Worm (Caenorhabditis elegans): ENCODE data around the gene ZK829.7.

ce11 chrIV:11952612-11953299, 8.6 kb downstream of the ZK829.7 start, which contains the start of gene gdh-1:
- TF ChIP-seq bed-3 (GFP tag; optimal IDR thresholded peaks at IDR 0.05) (no peak), lin-32 (GFP tag; optimal IDR thresholded peaks at IDR 0.05) (no peak), nhr-12 (tag; optimal IDR thresholded peaks at IDR 0.05) (no peak), lsy-2 (tag; optimal IDR thresholded peaks at IDR 0.05) (no peak), pha-4 (tag; optimal IDR thresholded peaks at IDR 0.05) (no peak), mab-5 (tag; optimal IDR thresholded peaks at IDR 0.05) (no peak), ces-1 (GFP tag; optimal IDR thresholded peaks at IDR 0.05) (no peak), unc-39 (tag; optimal IDR thresholded peaks at IDR 0.05) (no peak), unc-62 (GFP tag; optimal IDR thresholded peaks at IDR 0.05) (no peak), elt-3 (tag; optimal IDR thresholded peaks at IDR 0.05) (no peak), nhr-76 (tag; optimal IDR thresholded peaks at IDR 0.05) (no peak), nhr-237 (tag; optimal IDR thresholded peaks at IDR 0.05) (no peak)

Measured in whole organism, mixed stage, embryonic.